Worm (Caenorhabditis elegans) whole organism, young adult: Measurements from ENCODE around the gene Y53F4B.26.

ENCODE experiments used
- B0261.1 ChIP-seq: sonication (generic microtip); optimal IDR thresholded peaks from 2 replicates; lab custom pipeline; 2016; ENCODE audit warnings: mild to moderate bottlenecking, missing genetic modification characterization, moderate library complexity, missing compliant biosample characterization
- dox-1 ChIP-seq: fragments of 200-800 bp; sonication (Bioruptor generic); IDR thresholded peaks from 2 replicates; pipeline ENCODE4 v1.3.6; 2022; ENCODE audit warnings: missing genetic modification reagents, missing genetic modification characterization, missing compliant biosample characterization
- hmg-20 ChIP-seq: fragments of 200-800 bp; sonication (Bioruptor generic); IDR thresholded peaks from 2 replicates; pipeline ENCODE4 v1.3.6; 2022; ENCODE audit warnings: missing genetic modification reagents, missing genetic modification characterization, missing compliant biosample characterization
- madf-6 ChIP-seq: fragments of 200-800 bp; sonication (Bioruptor generic); IDR thresholded peaks from 2 replicates; pipeline ENCODE4 v1.3.6; 2022; ENCODE audit warnings: missing genetic modification reagents, missing genetic modification characterization, missing compliant biosample characterization
- snpc-1.1 ChIP-seq: sonication (generic microtip); optimal IDR thresholded peaks from 2 replicates; lab custom pipeline; 2017; ENCODE audit warnings: missing genetic modification characterization, mild to moderate bottlenecking, missing compliant biosample characterization, antibody characterized with exemption, moderate library complexity, missing genotype, missing genetic modification reagents; ENCODE audit not compliant: insufficient read depth
- snpc-4 ChIP-seq, 5 experiments: fragments of 150-350 bp in 1 of 5; sonication (generic microtip) in 4 of 5; optimal IDR thresholded peaks; 2 replicates each; lab custom pipeline; 2014 to 2018; ENCODE audit warnings: missing genetic modification characterization in 5 of 5, missing biosample characterization in 3 of 5, antibody characterized with exemption in 2 of 5, mild to moderate bottlenecking in 2 of 5, missing compliant biosample characterization in 2 of 5, missing genotype in 2 of 5, moderate library complexity in 2 of 5, missing genetic modification reagents in 1 of 5

ce11 chrII:15111352-15111751 lies 29.4 kb downstream of the Y53F4B.26 start:
- TF ChIP-seq madf-6 (GFP tag; lab: Robert Waterston, UW) (no peak), snpc-4 (GFP tag; optimal IDR thresholded peaks at IDR 0.05; lab: Kevin White, UChicago) (no peak), snpc-4 (tag; optimal IDR thresholded peaks at IDR 0.05; lab: Kevin White, UChicago) (no peak), hmg-20 (GFP tag; lab: Robert Waterston, UW) (no peak), dox-1 (GFP tag; lab: Robert Waterston, UW) (0 out of 2 replicates have a peak, but pooled peaks have one; percentile 22), snpc-1.1 (tag; lab: Kevin White, UChicago) (no peak), B0261.1 (tag; lab: Kevin White, UChicago) (no peak)
